Worm (Caenorhabditis elegans): Measurements from ENCODE around the gene fat-3.

DNA sequence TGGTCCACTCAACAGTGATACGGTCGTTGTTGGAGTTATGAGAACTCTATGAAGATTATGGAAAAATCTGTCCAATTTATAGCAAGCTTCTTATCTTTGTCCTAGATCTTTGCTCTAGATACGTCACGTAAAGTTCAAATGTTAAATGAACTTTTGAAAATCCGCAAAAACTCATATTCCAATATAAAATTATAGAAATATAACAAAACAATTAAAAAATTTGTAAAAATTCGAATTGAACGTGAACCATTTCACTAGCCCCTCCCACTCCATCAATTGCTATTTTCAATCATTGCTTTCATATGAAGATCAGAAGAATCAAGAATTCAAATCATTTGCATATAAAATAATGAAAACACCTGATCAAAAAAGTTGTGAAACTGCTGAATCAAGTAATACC, 29.8 kb downstream of the fat-3 start, which contains the start of gene kin-21:
- TF ChIP-seq pag-3 (tag; optimal IDR thresholded peaks at IDR 0.05; ENCODE audit: borderline replicate concordance, insufficient read depth) (no peak), zag-1 (tag; optimal IDR thresholded peaks at IDR 0.05) (no peak), ceh-88 (GFP tag; IDR thresholded peaks at IDR 0.05) (no peak), skn-1 (tag; optimal IDR thresholded peaks at IDR 0.05) (no peak), egl-27 (tag; optimal IDR thresholded peaks at IDR 0.05) (no peak)
